Fruit fly (Drosophila melanogaster) Kc167 (cell line): ENCODE measurements around the gene CG15262.

ENCODE experiments used
- h ChIP-seq: fragments of >200 bp; optimal IDR thresholded peaks from 3 replicates; lab custom pipeline; 2018; ENCODE audit warnings: missing external identifiers
- insv ChIP-seq: fragments of >200 bp; optimal IDR thresholded peaks from 3 replicates; lab custom pipeline; 2018; ENCODE audit warnings: missing external identifiers

DNA sequence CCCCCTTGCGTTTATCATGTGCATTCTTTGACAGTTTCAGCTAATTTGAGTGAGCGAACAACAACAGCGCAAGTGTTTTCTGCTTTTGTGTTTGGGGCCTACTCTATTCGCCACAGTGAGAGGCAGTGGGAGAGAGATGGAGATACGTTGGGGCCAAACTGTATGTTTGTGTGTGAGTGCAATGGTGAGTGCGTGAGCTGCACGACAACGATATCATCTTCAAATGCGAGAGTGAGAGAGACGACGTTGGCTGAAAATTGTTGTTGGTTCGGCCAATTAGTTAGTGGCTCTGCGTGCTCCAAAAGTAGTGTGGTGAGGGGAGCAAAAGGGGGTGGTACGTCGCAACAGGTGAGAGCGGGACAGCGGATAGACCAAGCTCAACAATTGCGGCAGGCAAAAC is 42.0 kb downstream of the CG15262 start:
- TF ChIP-seq h (no peak), insv (lab: Kevin White, UChicago) (no peak)
